Worm (Caenorhabditis elegans): Measurements from ENCODE around the gene irld-20.

The irld-20 gene

ce11 chrIII:12713862-12714261 lies 37.0 kb upstream of the irld-20 start:
- TF ChIP-seq elt-3 (tag; optimal IDR thresholded peaks at IDR 0.05) (no peak), snpc-4 (tag; optimal IDR thresholded peaks at IDR 0.05) (peak; percentile 8), nhr-76 (tag; optimal IDR thresholded peaks at IDR 0.05) (no peak), ceh-9 (tag; optimal IDR thresholded peaks at IDR 0.05) (no peak), tbx-2 (tag; optimal IDR thresholded peaks at IDR 0.05) (no peak), aly-2 (tag; optimal IDR thresholded peaks at IDR 0.05) (no peak), nhr-25 (tag; optimal IDR thresholded peaks at IDR 0.05) (no peak), ztf-11 (tag; optimal IDR thresholded peaks at IDR 0.05) (no peak), egl-5 (tag; optimal IDR thresholded peaks at IDR 0.05) (no peak), ZK546.5 (tag; optimal IDR thresholded peaks at IDR 0.05) (no peak), nhr-77 (tag; optimal IDR thresholded peaks at IDR 0.05) (no peak), daf-12 (tag; optimal IDR thresholded peaks at IDR 0.05) (no peak), nfya-1 (tag; optimal IDR thresholded peaks at IDR 0.05; ENCODE audit: insufficient read depth) (peak; percentile 59), nhr-67 (tag; optimal IDR thresholded peaks at IDR 0.05) (no peak), nhr-28 (tag; optimal IDR thresholded peaks at IDR 0.05) (no peak), lin-39 (tag; optimal IDR thresholded peaks at IDR 0.05) (peak; percentile 67), eor-1 (tag; optimal IDR thresholded peaks at IDR 0.05) (no peak), unc-39 (tag; optimal IDR thresholded peaks at IDR 0.05) (no peak), elt-1 (tag; optimal IDR thresholded peaks at IDR 0.05) (no peak), elt-2 (tag; optimal IDR thresholded peaks at IDR 0.05) (peak; percentile 4), mml-1 (tag; optimal IDR thresholded peaks at IDR 0.05) (no peak), hmg-11 (tag; optimal IDR thresholded peaks at IDR 0.05) (peak; percentile 66), skn-1 (tag; optimal IDR thresholded peaks at IDR 0.05) (no peak), sea-2 (GFP tag; optimal IDR thresholded peaks at IDR 0.05) (no peak), nhr-43 (tag; optimal IDR thresholded peaks at IDR 0.05; ENCODE audit: poor library complexity, severe bottlenecking) (no peak), unc-62 (GFP tag; optimal IDR thresholded peaks at IDR 0.05) (no peak), nhr-237 (tag; optimal IDR thresholded peaks at IDR 0.05) (no peak), pha-4 (tag; optimal IDR thresholded peaks at IDR 0.05) (peak; percentile 8), lsy-12 (tag; optimal IDR thresholded peaks at IDR 0.05) (no peak), R02D3.7 (tag; optimal IDR thresholded peaks at IDR 0.05) (no peak), ceh-28 (tag; optimal IDR thresholded peaks at IDR 0.05) (no peak), nhr-12 (tag; optimal IDR thresholded peaks at IDR 0.05) (no peak), nhr-11 (tag; optimal IDR thresholded peaks at IDR 0.05) (no peak), ceh-82 (tag; optimal IDR thresholded peaks at IDR 0.05) (no peak), jun-1 (tag; optimal IDR thresholded peaks at IDR 0.05) (no peak), fkh-10 (GFP tag; optimal IDR thresholded peaks at IDR 0.05) (no peak), ama-1 (optimal IDR thresholded peaks at IDR 0.05) (peak; percentile 83), fkh-2 (tag; optimal IDR thresholded peaks at IDR 0.05) (no peak), mdl-1 (tag; optimal IDR thresholded peaks at IDR 0.05) (no peak), egl-27 (tag; optimal IDR thresholded peaks at IDR 0.05) (no peak), fos-1 (tag; optimal IDR thresholded peaks at IDR 0.05) (no peak), lin-15B (tag; optimal IDR thresholded peaks at IDR 0.05) (no peak), nhr-23 (tag; optimal IDR thresholded peaks at IDR 0.05) (no peak), ceh-16 (tag; optimal IDR thresholded peaks at IDR 0.05) (no peak)

- TF ChIP-seq ceh-28 (tag; optimal IDR thresholded peaks at IDR 0.05) (no peak), ztf-11 (tag; optimal IDR thresholded peaks at IDR 0.05) (no peak), nhr-12 (tag; optimal IDR thresholded peaks at IDR 0.05) (no peak), egl-5 (tag; optimal IDR thresholded peaks at IDR 0.05) (no peak), unc-39 (tag; optimal IDR thresholded peaks at IDR 0.05) (no peak), nhr-11 (tag; optimal IDR thresholded peaks at IDR 0.05) (no peak), lin-39 (tag; optimal IDR thresholded peaks at IDR 0.05) (no peak), nhr-237 (tag; optimal IDR thresholded peaks at IDR 0.05) (no peak), fkh-2 (tag; optimal IDR thresholded peaks at IDR 0.05) (no peak), mdl-1 (tag; optimal IDR thresholded peaks at IDR 0.05) (no peak), ama-1 (optimal IDR thresholded peaks at IDR 0.05) (no peak), pha-4 (tag; optimal IDR thresholded peaks at IDR 0.05) (no peak), nhr-76 (tag; optimal IDR thresholded peaks at IDR 0.05) (no peak), tbx-2 (tag; optimal IDR thresholded peaks at IDR 0.05) (no peak), pqm-1 (tag; optimal IDR thresholded peaks at IDR 0.05) (no peak), egl-27 (tag; optimal IDR thresholded peaks at IDR 0.05) (no peak), nfya-1 (tag; optimal IDR thresholded peaks at IDR 0.05; ENCODE audit: insufficient read depth) (no peak)
Observed at ce11 chrIII:12714266-12714665, 36.6 kb upstream of the irld-20 start, which contains the start of gene ssl-1. TSS of gene ssl-1 (plus strand) at chrIII:12714566.

All from whole organism, L3 larva.